Worm (Caenorhabditis elegans) whole organism, mixed stage, embryonic: ENCODE measurements around the gene nhr-255.

ENCODE experiments used
- blmp-1 ChIP-seq: fragments of 150-350 bp; optimal IDR thresholded peaks from 2 replicates; lab custom pipeline; 2014; ENCODE audit warnings: missing biosample characterization, missing genetic modification characterization
- ceh-43 ChIP-seq: fragments of 200-800 bp; sonication (Bioruptor generic); optimal IDR thresholded peaks from 2 replicates; lab custom pipeline; 2018; ENCODE audit warnings: mild to moderate bottlenecking, missing genetic modification characterization, moderate library complexity, missing compliant biosample characterization
- ceh-83 ChIP-seq: fragments of 200-800 bp; sonication (Bioruptor generic); optimal IDR thresholded peaks from 2 replicates; lab custom pipeline; 2018; ENCODE audit warnings: mild to moderate bottlenecking, missing genetic modification characterization, missing compliant biosample characterization
- ces-1 ChIP-seq: fragments of 150-350 bp; optimal IDR thresholded peaks from 2 replicates; lab custom pipeline; 2014; ENCODE audit warnings: missing biosample characterization, missing genetic modification reagents, missing genetic modification characterization
- cnd-1 ChIP-seq: fragments of 200-800 bp; sonication (Bioruptor generic); optimal IDR thresholded peaks from 2 replicates; lab custom pipeline; 2018; ENCODE audit warnings: mild to moderate bottlenecking, missing genetic modification characterization, missing compliant biosample characterization
- drap-1 ChIP-seq: fragments of 200-800 bp; sonication (Bioruptor generic); optimal IDR thresholded peaks from 3 replicates; lab custom pipeline; 2018; ENCODE audit warnings: mild to moderate bottlenecking, missing genetic modification characterization, missing compliant biosample characterization
- elt-1 ChIP-seq: sonication (generic microtip); optimal IDR thresholded peaks from 2 replicates; lab custom pipeline; 2017; ENCODE audit warnings: missing genetic modification characterization, mild to moderate bottlenecking, missing compliant biosample characterization, antibody characterized with exemption, moderate library complexity, borderline replicate concordance; ENCODE audit not compliant: insufficient read depth
- elt-3 ChIP-seq: fragments of 150-350 bp; optimal IDR thresholded peaks from 2 replicates; lab custom pipeline; 2014; ENCODE audit warnings: missing biosample characterization, missing genetic modification characterization
- flh-1 ChIP-seq: fragments of 200-800 bp; sonication (Bioruptor generic); optimal IDR thresholded peaks from 2 replicates; lab custom pipeline; 2018; ENCODE audit warnings: mild to moderate bottlenecking, missing genetic modification characterization, moderate library complexity, missing compliant biosample characterization
- ham-2 ChIP-seq: fragments of 200-800 bp; sonication (Bioruptor generic); optimal IDR thresholded peaks from 2 replicates; lab custom pipeline; 2018; ENCODE audit warnings: mild to moderate bottlenecking, missing genetic modification characterization, missing compliant biosample characterization
- lin-13 ChIP-seq: fragments of 150-350 bp; optimal IDR thresholded peaks from 2 replicates; lab custom pipeline; 2014; ENCODE audit warnings: missing biosample characterization, missing genetic modification characterization
- lin-32 ChIP-seq: fragments of 200-800 bp; sonication (Bioruptor generic); optimal IDR thresholded peaks from 2 replicates; lab custom pipeline; 2018; ENCODE audit warnings: mild to moderate bottlenecking, missing genetic modification characterization, missing compliant biosample characterization
- lsy-2 ChIP-seq: fragments of 150-350 bp; optimal IDR thresholded peaks from 2 replicates; lab custom pipeline; 2014; ENCODE audit warnings: missing biosample characterization, missing genetic modification characterization
- mab-5 ChIP-seq: fragments of 150-350 bp; optimal IDR thresholded peaks from 2 replicates; lab custom pipeline; 2014; ENCODE audit warnings: missing biosample characterization, missing genetic modification characterization
- mep-1 ChIP-seq: fragments of 150-350 bp; optimal IDR thresholded peaks from 2 replicates; lab custom pipeline; 2017; ENCODE audit warnings: missing biosample characterization, missing genetic modification reagents, missing genetic modification characterization, inconsistent platforms
- mls-2 ChIP-seq: sonication (generic microtip); optimal IDR thresholded peaks from 2 replicates; lab custom pipeline; 2016; ENCODE audit warnings: mild to moderate bottlenecking, missing genetic modification characterization, moderate library complexity, missing compliant biosample characterization
- nhr-12 ChIP-seq: fragments of 150-350 bp; optimal IDR thresholded peaks from 2 replicates; lab custom pipeline; 2014; ENCODE audit warnings: missing biosample characterization, missing genetic modification characterization
- nhr-2 ChIP-seq: fragments of 150-350 bp; optimal IDR thresholded peaks from 2 replicates; lab custom pipeline; 2014; ENCODE audit warnings: missing biosample characterization, missing genetic modification characterization
- nhr-237 ChIP-seq: fragments of 150-350 bp; optimal IDR thresholded peaks from 2 replicates; lab custom pipeline; 2014; ENCODE audit warnings: missing biosample characterization, missing genetic modification characterization
- nhr-28 ChIP-seq: fragments of 150-350 bp; optimal IDR thresholded peaks from 2 replicates; lab custom pipeline; 2014; ENCODE audit warnings: missing biosample characterization, missing genetic modification characterization
- nhr-76 ChIP-seq: sonication (generic microtip); optimal IDR thresholded peaks from 2 replicates; lab custom pipeline; 2017; ENCODE audit warnings: missing biosample characterization, missing genetic modification characterization
- pha-4 ChIP-seq: fragments of 150-350 bp; optimal IDR thresholded peaks from 2 replicates; lab custom pipeline; 2018; ENCODE audit warnings: missing biosample characterization, missing genetic modification reagents, missing genetic modification characterization
- sptf-1 ChIP-seq: sonication (generic microtip); optimal IDR thresholded peaks from 2 replicates; lab custom pipeline; 2017; ENCODE audit warnings: mild to moderate bottlenecking, missing genetic modification characterization, moderate library complexity, missing compliant biosample characterization
- tbx-8 ChIP-seq: fragments of 200-800 bp; sonication (Bioruptor generic); optimal IDR thresholded peaks from 2 replicates; lab custom pipeline; 2018; ENCODE audit warnings: mild to moderate bottlenecking, missing genetic modification characterization, moderate library complexity, missing compliant biosample characterization
- unc-120 ChIP-seq: sonication (generic microtip); optimal IDR thresholded peaks from 2 replicates; lab custom pipeline; 2017; ENCODE audit warnings: missing genetic modification characterization, missing compliant biosample characterization; ENCODE audit not compliant: poor library complexity, severe bottlenecking
- unc-39 ChIP-seq: fragments of 150-350 bp; optimal IDR thresholded peaks from 2 replicates; lab custom pipeline; 2014; ENCODE audit warnings: missing biosample characterization, missing genetic modification characterization
- unc-62 ChIP-seq: fragments of 150-350 bp; optimal IDR thresholded peaks from 2 replicates; lab custom pipeline; 2014; ENCODE audit warnings: missing biosample characterization, missing genetic modification reagents, missing genetic modification characterization
- zip-8 ChIP-seq: fragments of 150-350 bp; optimal IDR thresholded peaks from 2 replicates; lab custom pipeline; 2014; ENCODE audit warnings: missing biosample characterization, missing genetic modification characterization
- ztf-11 ChIP-seq: fragments of 150-350 bp; optimal IDR thresholded peaks from 2 replicates; lab custom pipeline; 2014; ENCODE audit warnings: missing biosample characterization, missing genetic modification characterization

Gene nhr-255

DNA sequence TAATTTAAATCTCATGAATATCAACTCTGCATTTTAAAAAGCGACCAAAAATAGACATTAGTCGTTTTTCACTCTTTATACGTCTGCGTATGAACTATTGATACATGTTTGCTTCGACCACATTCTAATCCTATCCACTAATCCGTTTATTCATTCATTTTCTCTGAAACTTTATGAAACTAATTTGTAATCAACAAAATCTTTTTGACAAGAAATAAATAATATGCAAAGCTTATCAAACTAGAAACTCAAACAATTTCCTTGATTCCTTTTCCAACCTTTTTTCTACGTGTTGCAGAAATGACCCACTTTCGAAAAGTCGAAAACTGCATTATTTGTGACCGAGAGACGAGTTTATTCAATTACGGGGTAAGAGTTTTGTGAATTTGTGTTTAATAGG is at the start of gene nhr-255:
Gene nhr-255, plus strand, starts transcription at position 301 of the 400 bp plus-strand sequence.
- TF ChIP-seq ztf-11: no peak
- peak; percentile 86 for TF ChIP-seq ces-1 (GFP tag; lab: Kevin White, UChicago)
- TF ChIP-seq, all 35 proteins: peak for 1

DNA sequence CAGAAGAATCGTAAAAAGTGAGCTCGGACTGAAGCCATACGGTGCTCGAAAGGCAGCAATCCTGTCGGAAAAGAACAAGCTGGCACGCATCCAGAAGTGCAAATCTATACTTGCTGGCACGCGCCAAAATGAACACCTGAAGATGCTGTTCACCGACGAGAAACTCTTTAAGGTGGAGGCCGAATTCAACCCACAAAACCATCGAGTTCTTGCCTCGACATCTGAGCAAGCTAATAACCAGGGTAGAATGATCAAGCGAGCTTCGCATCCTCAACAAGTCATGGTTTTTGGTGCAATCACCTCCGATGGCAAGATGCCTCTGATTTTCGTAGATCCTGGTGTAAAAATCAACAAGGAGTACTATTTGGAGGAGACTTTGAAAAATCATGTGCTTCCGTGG is 48.9 kb upstream of the nhr-255 start:
- TF ChIP-seq ham-2 (GFP tag; lab: Kevin White, UChicago): no peak
- TF ChIP-seq lin-32: no peak
- TF ChIP-seq mep-1 (tag; lab: Kevin White, UChicago): no peak
- no peak for TF ChIP-seq unc-62
- no peak for TF ChIP-seq tbx-8 (GFP tag; lab: Kevin White, UChicago)
- no peak for TF ChIP-seq blmp-1 (tag; lab: Kevin White, UChicago)
- TF ChIP-seq cnd-1 (tag; lab: Kevin White, UChicago): no peak
- no peak for TF ChIP-seq flh-1 (GFP tag; lab: Kevin White, UChicago)
- no peak for TF ChIP-seq elt-3 (tag; lab: Kevin White, UChicago)
- no peak for TF ChIP-seq nhr-2
- TF ChIP-seq nhr-28 (tag; lab: Kevin White, UChicago): no peak
- no peak for TF ChIP-seq lin-13 (tag; lab: Kevin White, UChicago)
- TF ChIP-seq ceh-83: no peak
- no peak for TF ChIP-seq ceh-43 (GFP tag; lab: Kevin White, UChicago)
- no peak for TF ChIP-seq lsy-2 (tag; lab: Kevin White, UChicago)

DNA sequence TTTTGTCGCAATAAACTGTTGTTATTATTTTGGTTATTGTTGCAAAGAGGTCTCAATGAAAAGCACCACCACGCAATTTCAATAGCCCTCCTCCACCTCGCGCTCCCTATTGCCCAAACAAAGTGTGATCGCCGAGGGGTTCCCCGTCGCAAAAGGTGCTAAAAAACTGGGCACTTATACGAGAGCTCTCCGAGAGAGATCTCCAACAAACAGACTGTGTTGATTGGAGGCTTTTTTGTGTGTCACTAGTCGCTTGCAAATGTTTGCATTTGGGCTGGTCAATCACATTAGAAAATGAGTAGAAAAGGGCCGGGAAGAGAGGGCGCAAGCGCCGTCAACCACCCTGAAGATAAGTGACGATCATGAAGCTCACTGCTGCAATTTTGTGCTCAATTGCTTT is 46.0 kb upstream of the nhr-255 start, which contains the start of gene ZK662.2:
Gene ZK662.2, plus strand, starts transcription at position 301 of the 400 bp plus-strand sequence.
- TF ChIP-seq nhr-12 (tag; lab: Kevin White, UChicago) (no peak), flh-1 (GFP tag; lab: Kevin White, UChicago) (no peak), zip-8 (no peak), nhr-76 (tag; lab: Kevin White, UChicago) (no peak), elt-1 (no peak), unc-62 (no peak), mls-2 (tag; lab: Kevin White, UChicago) (no peak), cnd-1 (tag; lab: Kevin White, UChicago) (no peak), ham-2 (GFP tag; lab: Kevin White, UChicago) (no peak), ztf-11 (no peak)

DNA sequence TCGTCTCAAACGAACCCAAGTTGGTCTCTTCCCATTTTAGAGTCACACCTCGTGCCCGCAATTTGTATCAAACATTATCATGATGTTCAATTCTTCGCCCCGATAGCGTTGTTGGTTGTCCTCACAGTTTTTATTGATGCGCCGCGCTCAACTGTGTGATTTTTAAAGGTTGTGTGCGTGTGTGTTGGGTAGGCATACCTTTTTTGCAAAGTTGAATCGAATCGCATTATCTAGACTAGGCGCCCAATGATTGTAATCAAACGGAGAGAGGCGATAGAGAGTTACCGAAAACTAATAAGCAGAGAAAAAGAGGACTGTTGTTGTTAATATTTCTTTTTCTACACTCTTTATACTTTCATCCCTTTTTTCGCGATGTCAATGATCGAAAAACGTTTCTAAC is 42.2 kb upstream of the nhr-255 start:
- TF ChIP-seq flh-1 (GFP tag; lab: Kevin White, UChicago) (no peak), ces-1 (GFP tag; lab: Kevin White, UChicago) (no peak), nhr-2 (no peak), nhr-237 (no peak), zip-8 (no peak), nhr-12 (tag; lab: Kevin White, UChicago) (no peak), pha-4 (tag; lab: Kevin White, UChicago) (no peak), unc-39 (no peak), sptf-1 (no peak), elt-3 (tag; lab: Kevin White, UChicago) (no peak), drap-1 (GFP tag; lab: Kevin White, UChicago) (no peak), mab-5 (tag; lab: Kevin White, UChicago) (no peak)

DNA sequence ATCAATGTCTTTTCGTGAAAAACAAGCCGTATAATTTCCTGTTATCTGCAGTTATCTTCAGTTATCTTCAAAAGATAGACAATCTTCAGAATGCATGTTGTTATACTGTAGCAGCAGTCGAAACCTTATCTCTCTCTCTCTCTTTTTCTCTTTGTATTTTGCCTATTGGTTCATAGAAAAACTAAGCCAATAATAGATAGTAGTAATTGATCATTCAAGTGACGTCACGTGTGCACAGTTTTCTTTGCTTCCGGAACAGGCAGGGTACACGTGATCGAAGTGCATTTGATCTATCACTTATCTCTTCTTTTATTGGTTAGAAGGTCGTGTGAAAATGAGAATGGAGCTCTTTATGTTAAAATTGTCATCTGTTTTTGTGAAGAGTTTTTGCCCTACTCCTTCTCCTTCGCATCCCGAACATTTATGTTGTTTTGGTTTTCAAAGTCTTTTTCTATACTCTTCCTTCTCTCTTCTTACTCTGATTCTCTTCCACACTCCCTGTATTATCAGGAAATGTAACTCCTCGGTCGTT is 37.8 kb upstream of the nhr-255 start:
- TF ChIP-seq elt-3 (tag; lab: Kevin White, UChicago) (no peak), elt-1 (peak; percentile 70), unc-120 (tag; lab: Kevin White, UChicago) (no peak), lin-32 (no peak)

DNA sequence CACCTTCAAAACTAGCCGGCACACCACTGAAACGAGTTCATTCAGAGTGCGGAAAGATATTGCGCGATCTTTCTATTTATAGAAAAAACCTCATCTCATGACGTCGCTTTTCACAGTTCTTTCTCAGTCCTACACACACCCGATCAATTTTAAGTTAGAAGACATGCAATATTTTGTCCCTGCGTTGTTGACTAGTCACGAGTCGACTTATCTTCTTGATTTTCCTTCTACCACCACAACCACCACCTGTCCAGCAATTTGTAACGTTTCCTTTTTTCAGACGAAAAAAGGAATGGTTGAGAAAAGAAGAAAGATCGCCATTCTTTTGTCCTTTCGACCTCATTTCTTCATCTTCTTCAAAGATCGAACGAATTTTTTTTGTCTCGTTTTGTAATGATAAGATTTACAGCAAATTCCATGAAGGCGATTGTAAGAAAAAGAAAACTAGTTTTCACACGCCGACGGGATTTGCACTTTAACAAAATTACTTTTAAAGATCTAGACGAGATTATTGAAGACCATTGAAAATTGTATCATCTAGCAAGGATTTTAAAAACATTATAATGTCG is 36.2 kb upstream of the nhr-255 start:
- no peak for TF ChIP-seq sptf-1
- TF ChIP-seq, all 35 proteins: peak for 0
